Fruit fly (Drosophila melanogaster): Measurements from ENCODE around the gene aux.

aux gene

DNA sequence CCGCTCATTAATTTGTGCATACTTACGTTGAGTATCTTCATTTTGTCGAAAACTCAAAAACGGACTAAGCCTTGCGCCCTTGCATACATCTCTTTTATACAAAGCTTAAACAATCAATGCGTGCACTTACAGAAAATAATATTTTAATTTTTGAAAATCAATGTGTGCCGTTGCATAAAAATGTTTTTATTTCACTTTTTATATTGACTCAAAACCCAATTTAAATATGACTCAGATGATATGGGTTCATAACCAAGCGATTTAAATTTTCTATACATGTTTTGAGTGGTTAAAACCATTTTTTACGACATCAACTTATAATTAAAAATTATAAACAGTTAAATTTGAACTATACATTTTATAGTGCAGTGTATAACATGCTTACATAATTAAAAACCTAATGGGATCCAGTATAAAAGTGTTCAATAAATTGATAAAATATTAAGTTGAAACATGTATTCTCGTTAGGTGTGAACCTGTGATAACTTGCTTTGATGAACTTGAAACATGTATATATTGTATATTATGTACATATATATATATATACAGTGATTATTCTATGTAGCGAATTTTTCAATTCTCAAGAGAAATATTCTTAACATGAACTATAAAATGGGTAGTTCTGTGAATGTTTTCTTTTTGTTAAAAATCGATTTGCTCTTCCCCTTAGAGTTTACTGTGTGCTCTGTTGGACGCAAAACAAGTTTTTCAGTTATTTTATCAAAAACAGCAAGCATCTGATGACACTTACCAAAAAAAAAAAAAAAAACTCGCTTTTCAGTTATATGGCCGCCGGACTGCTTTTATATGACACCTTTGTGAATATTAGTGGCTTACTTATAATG lies 31.7 kb downstream of the aux start, which contains the start of gene CG34305:
CG34305 (minus strand) TSS at position 51 of the 845 bp plus-strand sequence.
- no peak for TF ChIP-seq h (optimal IDR thresholded peaks at IDR 0.05)
- no peak for TF ChIP-seq ttk (optimal IDR thresholded peaks at IDR 0.05)
- no peak for TF ChIP-seq Sin3A (optimal IDR thresholded peaks at IDR 0.05)
- TF ChIP-seq Myc (optimal IDR thresholded peaks at IDR 0.05), result no peak

dm6 chr3R:4246578-4247070 lies 35.0 kb downstream of the aux start, which contains the start of gene TwdlF:
Gene TwdlF (plus strand): TSS chr3R:4247020.
- no peak for TF ChIP-seq Myc (optimal IDR thresholded peaks at IDR 0.05)
- no peak for TF ChIP-seq Sin3A (optimal IDR thresholded peaks at IDR 0.05)

DNA sequence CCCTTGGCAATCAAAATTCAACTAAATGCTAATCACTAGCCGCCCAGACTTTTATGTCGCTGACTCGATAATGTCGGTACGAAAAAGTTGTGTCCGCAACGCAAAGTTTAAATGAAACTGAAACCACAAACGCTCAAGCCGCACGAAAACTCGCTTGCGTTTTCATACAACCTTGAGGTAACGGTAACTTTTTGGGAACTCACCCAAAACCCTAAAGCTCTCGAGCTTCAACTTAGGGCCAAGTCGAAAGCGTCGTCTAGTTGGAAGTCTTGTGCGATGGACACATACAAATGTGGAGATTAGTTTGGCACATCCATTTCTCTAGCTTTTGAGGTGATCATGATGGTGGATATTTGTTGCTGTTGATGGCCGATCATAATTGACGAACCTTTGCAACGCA lies 38.4 kb downstream of the aux start:
- TF ChIP-seq Myc (optimal IDR thresholded peaks at IDR 0.05) (no peak), Sin3A (optimal IDR thresholded peaks at IDR 0.05) (no peak), insv (optimal IDR thresholded peaks at IDR 0.05) (no peak)

dm6 chr3R:4251241-4251640 lies 39.7 kb downstream of the aux start, which contains the start of gene TwdlG:
Gene TwdlG (minus strand): TSS chr3R:4251341.
- TF ChIP-seq ttk (optimal IDR thresholded peaks at IDR 0.05) (no peak), psq (optimal IDR thresholded peaks at IDR 0.05) (no peak), h (optimal IDR thresholded peaks at IDR 0.05) (no peak), Sin3A (optimal IDR thresholded peaks at IDR 0.05) (no peak), insv (optimal IDR thresholded peaks at IDR 0.05) (no peak), Myc (optimal IDR thresholded peaks at IDR 0.05) (no peak)

DNA sequence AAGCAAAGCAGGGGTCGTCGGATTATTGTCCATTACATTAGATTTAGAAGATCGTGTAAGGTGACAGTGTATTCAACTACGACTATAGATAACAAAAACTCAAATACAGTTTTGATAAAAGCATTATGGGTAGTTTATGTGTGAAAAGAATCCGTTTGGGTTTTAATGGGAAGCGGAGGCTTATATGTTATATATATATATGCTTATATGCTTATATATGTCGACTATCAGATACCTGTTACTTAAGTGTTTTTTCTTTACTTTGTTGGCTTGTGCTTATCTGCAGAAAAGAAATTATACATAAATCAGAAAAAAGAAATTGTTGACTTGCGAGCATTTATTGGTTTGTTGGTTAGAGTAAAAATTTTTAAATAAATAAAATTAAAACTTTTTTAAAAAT lies 41.4 kb downstream of the aux start, which contains the start of gene CG14644:
CG14644 (minus strand) TSS at position 101 of the 400 bp plus-strand sequence.
- TF ChIP-seq ttk (optimal IDR thresholded peaks at IDR 0.05) (no peak), h (optimal IDR thresholded peaks at IDR 0.05) (no peak), insv (optimal IDR thresholded peaks at IDR 0.05) (no peak), Myc (optimal IDR thresholded peaks at IDR 0.05) (no peak), psq (optimal IDR thresholded peaks at IDR 0.05) (no peak), Sin3A (optimal IDR thresholded peaks at IDR 0.05) (no peak)

- TF ChIP-seq Myc (optimal IDR thresholded peaks at IDR 0.05) (no peak), h (optimal IDR thresholded peaks at IDR 0.05) (no peak), ttk (optimal IDR thresholded peaks at IDR 0.05) (no peak), Sin3A (optimal IDR thresholded peaks at IDR 0.05) (no peak), insv (optimal IDR thresholded peaks at IDR 0.05) (no peak), psq (optimal IDR thresholded peaks at IDR 0.05) (no peak)
Measured at dm6 chr3R:4254408-4254807, 42.8 kb downstream of the aux start, which contains the start of gene TwdlV. Gene TwdlV (plus strand): TSS chr3R:4254708.

dm6 chr3R:4256672-4257071 lies 45.1 kb downstream of the aux start, which contains the start of gene Or82a:
Gene Or82a (plus strand): TSS chr3R:4256972.
- no peak for TF ChIP-seq psq (optimal IDR thresholded peaks at IDR 0.05)
- TF ChIP-seq insv (optimal IDR thresholded peaks at IDR 0.05), result no peak
- no peak for TF ChIP-seq Sin3A (optimal IDR thresholded peaks at IDR 0.05)
- no peak for TF ChIP-seq Myc (optimal IDR thresholded peaks at IDR 0.05)
- TF ChIP-seq ttk (optimal IDR thresholded peaks at IDR 0.05), result no peak
- no peak for TF ChIP-seq h (optimal IDR thresholded peaks at IDR 0.05)

DNA sequence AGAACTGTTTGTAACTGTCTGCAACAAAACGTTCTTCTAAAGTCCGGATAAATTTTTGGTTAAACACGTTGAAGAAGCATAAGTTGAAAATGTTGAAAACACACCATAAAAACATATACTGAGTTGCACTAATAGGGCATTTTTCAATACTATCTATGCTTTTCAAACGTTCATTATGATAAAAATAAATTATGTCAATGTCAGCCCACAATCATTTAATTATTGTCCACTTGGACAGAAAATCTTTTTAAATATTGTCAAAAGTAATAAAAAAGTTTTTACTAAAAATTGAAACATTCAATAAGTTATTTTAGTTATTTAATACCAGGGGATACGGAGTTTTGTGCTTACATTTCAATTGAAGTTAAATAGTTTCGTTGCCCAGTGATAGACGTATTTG lies 54.9 kb downstream of the aux start, which contains the start of gene CG1092:
CG1092 (plus strand) TSS at position 301 of the 400 bp plus-strand sequence.
- TF ChIP-seq Sin3A (optimal IDR thresholded peaks at IDR 0.05) (no peak), ttk (optimal IDR thresholded peaks at IDR 0.05) (no peak), insv (optimal IDR thresholded peaks at IDR 0.05) (no peak), psq (optimal IDR thresholded peaks at IDR 0.05) (no peak), h (optimal IDR thresholded peaks at IDR 0.05) (no peak), Myc (optimal IDR thresholded peaks at IDR 0.05) (no peak)

DNA sequence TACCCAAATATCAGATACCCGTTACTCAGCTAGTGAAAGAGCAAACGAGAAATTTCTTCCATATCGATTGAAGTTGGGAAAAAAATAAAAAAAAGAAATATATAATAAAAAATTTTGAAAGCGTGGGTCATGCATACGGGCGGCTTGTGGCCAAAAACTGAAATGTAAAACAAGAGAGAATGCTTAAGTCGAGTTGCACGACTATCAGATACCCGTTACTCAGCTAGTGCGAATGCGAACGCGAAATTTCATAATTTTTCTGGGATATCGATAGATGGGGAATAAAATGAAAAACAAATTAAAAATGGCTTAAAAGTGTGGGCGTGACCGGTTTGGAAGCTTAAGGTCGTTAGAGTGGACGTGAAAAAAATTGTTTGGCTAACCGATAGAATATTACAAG lies 56.8 kb downstream of the aux start:
- TF ChIP-seq psq (optimal IDR thresholded peaks at IDR 0.05), result no peak
- TF ChIP-seq h (optimal IDR thresholded peaks at IDR 0.05), result no peak
- TF ChIP-seq ttk (optimal IDR thresholded peaks at IDR 0.05), result no peak
- no peak for TF ChIP-seq insv (optimal IDR thresholded peaks at IDR 0.05)
- TF ChIP-seq Sin3A (optimal IDR thresholded peaks at IDR 0.05), result no peak
- TF ChIP-seq Myc (optimal IDR thresholded peaks at IDR 0.05), result no peak
